Worm (Caenorhabditis elegans): ENCODE data around the gene str-90.

ce11 chrV:8155743-8156142, 52.7 kb downstream of the str-90 start:
- TF ChIP-seq ztf-4 (tag; optimal IDR thresholded peaks at IDR 0.05): no peak
- no peak for TF ChIP-seq snpc-4 (tag; optimal IDR thresholded peaks at IDR 0.05)
- no peak for TF ChIP-seq egl-27 (tag; optimal IDR thresholded peaks at IDR 0.05)
- TF ChIP-seq lin-11 (tag; optimal IDR thresholded peaks at IDR 0.05): no peak
- TF ChIP-seq lin-39 (tag; optimal IDR thresholded peaks at IDR 0.05): no peak
- no peak for TF ChIP-seq nhr-237 (tag; optimal IDR thresholded peaks at IDR 0.05)
- TF ChIP-seq crh-2 (tag; optimal IDR thresholded peaks at IDR 0.05): no peak
- no peak for TF ChIP-seq lsy-2 (tag; optimal IDR thresholded peaks at IDR 0.05)
- TF ChIP-seq zag-1 (tag; optimal IDR thresholded peaks at IDR 0.05): no peak
- TF ChIP-seq fos-1 (tag; optimal IDR thresholded peaks at IDR 0.05): no peak
- no peak for TF ChIP-seq nhr-77 (tag; optimal IDR thresholded peaks at IDR 0.05)
- no peak for TF ChIP-seq nhr-25 (tag; optimal IDR thresholded peaks at IDR 0.05)
- no peak for TF ChIP-seq nhr-11 (tag; optimal IDR thresholded peaks at IDR 0.05)
- TF ChIP-seq ama-1 (optimal IDR thresholded peaks at IDR 0.05): no peak
